Fruit fly (Drosophila melanogaster) whole organism, embryonic: Measurements from ENCODE around the gene CG31068.

Experiments used
- Ada2b ChIP-seq: fragments of 200-800 bp; sonication (Bioruptor generic); IDR thresholded peaks from 2 replicates; pipeline ENCODE4 v1.3.6; 2022; ENCODE audit warnings: missing biosample characterization, missing genetic modification characterization
- Bteb2 ChIP-seq: fragments of 200-800 bp; sonication (Bioruptor generic); optimal IDR thresholded peaks from 2 replicates; lab custom pipeline; 2016; ENCODE audit warnings: missing biosample characterization, missing genetic modification characterization
- CG10267 ChIP-seq: fragments of 200-800 bp; sonication (Bioruptor generic); optimal IDR thresholded peaks from 2 replicates; lab custom pipeline; 2018; ENCODE audit warnings: missing biosample characterization, mild to moderate bottlenecking, missing genetic modification characterization, moderate library complexity
- CG11247 ChIP-seq: fragments of 200-800 bp; sonication (Bioruptor generic); IDR thresholded peaks from 2 replicates; pipeline ENCODE4 v1.3.6; 2022; ENCODE audit warnings: missing biosample characterization, missing genetic modification characterization
- CG11456 ChIP-seq: fragments of 200-800 bp; sonication (Bioruptor generic); IDR thresholded peaks from 3 replicates; pipeline ENCODE4 v1.3.6; 2022; ENCODE audit warnings: missing biosample characterization, missing genetic modification characterization
- CG12942 ChIP-seq: fragments of 200-800 bp; sonication (Bioruptor generic); optimal IDR thresholded peaks from 3 replicates; lab custom pipeline; 2016; ENCODE audit warnings: missing biosample characterization, missing genetic modification characterization
- CG14014 ChIP-seq: fragments of 200-800 bp; sonication (Bioruptor generic); IDR thresholded peaks from 2 replicates; pipeline ENCODE4 v1.3.6; 2022; ENCODE audit warnings: missing biosample characterization, missing genetic modification characterization
- CG14667 ChIP-seq: fragments of 200-800 bp; sonication (Bioruptor generic); IDR thresholded peaks from 2 replicates; pipeline ENCODE4 v1.3.6; 2022; ENCODE audit warnings: missing biosample characterization, missing genetic modification characterization
- CG1832 ChIP-seq: fragments of 200-800 bp; sonication (Bioruptor generic); optimal IDR thresholded peaks from 2 replicates; lab custom pipeline; 2017; ENCODE audit warnings: missing biosample characterization, mild to moderate bottlenecking, missing genetic modification characterization, inconsistent platforms
- CG4424 ChIP-seq: fragments of 200-800 bp; sonication (Bioruptor generic); optimal IDR thresholded peaks from 3 replicates; lab custom pipeline; 2016; ENCODE audit warnings: missing biosample characterization, missing genetic modification characterization
- CG5953 ChIP-seq: fragments of 200-800 bp; sonication (Bioruptor generic); IDR thresholded peaks from 2 replicates; pipeline ENCODE4 v1.3.6; 2022; ENCODE audit warnings: missing biosample characterization, missing genetic modification characterization
- CG6683 ChIP-seq: fragments of 200-800 bp; sonication (Bioruptor generic); optimal IDR thresholded peaks from 2 replicates; lab custom pipeline; 2017; ENCODE audit warnings: missing biosample characterization, mild to moderate bottlenecking, missing genetic modification characterization, missing genetic modification reagents
- CG6689 ChIP-seq: fragments of 200-800 bp; sonication (Bioruptor generic); IDR thresholded peaks from 2 replicates; pipeline ENCODE4 v1.3.6; 2022; ENCODE audit warnings: missing biosample characterization, missing genetic modification characterization
- CG7839 ChIP-seq: fragments of 200-800 bp; sonication (Bioruptor generic); optimal IDR thresholded peaks from 3 replicates; lab custom pipeline; 2018; ENCODE audit warnings: missing biosample characterization, mild to moderate bottlenecking, missing genetic modification characterization, moderate library complexity
- CG7987 ChIP-seq: fragments of 200-800 bp; sonication (Bioruptor generic); optimal IDR thresholded peaks from 2 replicates; lab custom pipeline; 2018; ENCODE audit warnings: missing biosample characterization, mild to moderate bottlenecking, missing genetic modification characterization, moderate library complexity
- CG8089 ChIP-seq: fragments of 200-800 bp; sonication (Bioruptor generic); optimal IDR thresholded peaks from 3 replicates; lab custom pipeline; 2016; ENCODE audit warnings: missing biosample characterization, missing genetic modification characterization
- CG8290 ChIP-seq, 3 experiments: fragments of 200-800 bp; sonication (Bioruptor generic); optimal IDR thresholded peaks; 2 replicates each; lab custom pipeline; 2016 to 2019; ENCODE audit warnings: missing biosample characterization in 3 of 3, missing genetic modification characterization in 3 of 3, mild to moderate bottlenecking in 2 of 3, moderate library complexity in 1 of 3
- CG8478 ChIP-seq: fragments of >200 bp; optimal IDR thresholded peaks from 2 replicates; lab custom pipeline; 2018
- CTCF ChIP-seq: fragments of 200-800 bp; sonication (Bioruptor generic); optimal IDR thresholded peaks from 2 replicates; lab custom pipeline; 2017; ENCODE audit warnings: missing biosample characterization, mild to moderate bottlenecking, missing genetic modification characterization, moderate library complexity
- Dad ChIP-seq: fragments of 200-800 bp; sonication (Bioruptor generic); optimal IDR thresholded peaks from 3 replicates; lab custom pipeline; 2016; ENCODE audit warnings: missing biosample characterization, missing genetic modification characterization
- Dref ChIP-seq: fragments of 200-800 bp; sonication (Bioruptor generic); IDR thresholded peaks from 2 replicates; pipeline ENCODE4 v1.3.6; 2022; ENCODE audit warnings: missing biosample characterization, missing genetic modification characterization
- Fer3 ChIP-seq: fragments of 200-800 bp; sonication (Bioruptor generic); optimal IDR thresholded peaks from 2 replicates; lab custom pipeline; 2018; ENCODE audit warnings: missing biosample characterization, mild to moderate bottlenecking, missing genetic modification characterization, moderate library complexity
- Hr3 ChIP-seq: fragments of 200-800 bp; sonication (Bioruptor generic); optimal IDR thresholded peaks from 3 replicates; lab custom pipeline; 2016; ENCODE audit warnings: missing biosample characterization, missing genetic modification characterization
- MBD-R2 ChIP-seq: fragments of 200-800 bp; sonication (Bioruptor generic); IDR thresholded peaks from 2 replicates; pipeline ENCODE4 v1.3.6; 2022; ENCODE audit warnings: missing biosample characterization, missing genetic modification characterization
- Mrtf ChIP-seq: fragments of 200-800 bp; sonication (Bioruptor generic); IDR thresholded peaks from 3 replicates; pipeline ENCODE4 v1.3.6; 2022; ENCODE audit warnings: missing biosample characterization, missing genetic modification characterization
- Myb ChIP-seq: fragments of 200-800 bp; sonication (Bioruptor generic); optimal IDR thresholded peaks from 2 replicates; lab custom pipeline; 2016; ENCODE audit warnings: missing biosample characterization, missing genetic modification characterization
- NK7.1 ChIP-seq: fragments of 200-800 bp; sonication (Bioruptor generic); optimal IDR thresholded peaks from 3 replicates; lab custom pipeline; 2016; ENCODE audit warnings: missing biosample characterization, missing genetic modification characterization
- Neu2 ChIP-seq: fragments of 200-800 bp; sonication (Bioruptor generic); optimal IDR thresholded peaks from 3 replicates; lab custom pipeline; 2016; ENCODE audit warnings: missing biosample characterization, missing genetic modification characterization, borderline replicate concordance
- Nf-YB ChIP-seq: fragments of 200-800 bp; sonication (Bioruptor generic); optimal IDR thresholded peaks from 3 replicates; lab custom pipeline; 2019; ENCODE audit warnings: missing biosample characterization, mild to moderate bottlenecking, missing genetic modification characterization, moderate library complexity
- Oli ChIP-seq: fragments of 200-800 bp; sonication (Bioruptor generic); optimal IDR thresholded peaks from 2 replicates; lab custom pipeline; 2018; ENCODE audit warnings: missing biosample characterization, mild to moderate bottlenecking, missing genetic modification characterization, moderate library complexity
- Sry-δ ChIP-seq: fragments of 200-800 bp; sonication (Bioruptor generic); optimal IDR thresholded peaks from 2 replicates; lab custom pipeline; 2016; ENCODE audit warnings: missing biosample characterization, missing genetic modification characterization
- Trl ChIP-seq, 3 experiments: fragments of >200 bp in 2 of 3; fragments of 200-800 bp in 1 of 3; sonication (Bioruptor generic) in 1 of 3; optimal IDR thresholded peaks; 2 replicates in 1 of 3; 3 replicates in 2 of 3; lab custom pipeline; 2016 to 2017; ENCODE audit warnings: missing biosample characterization in 1 of 3, missing genetic modification characterization in 1 of 3
- Vsx1 ChIP-seq: fragments of 200-800 bp; sonication (Bioruptor generic); optimal IDR thresholded peaks from 2 replicates; lab custom pipeline; 2017; ENCODE audit warnings: missing biosample characterization, mild to moderate bottlenecking, missing genetic modification characterization, missing genetic modification reagents
- danr ChIP-seq: fragments of 200-800 bp; sonication (Bioruptor generic); IDR thresholded peaks from 2 replicates; pipeline ENCODE4 v1.3.6; 2022; ENCODE audit warnings: missing biosample characterization, missing genetic modification characterization
- dimm ChIP-seq: fragments of 200-800 bp; sonication (Bioruptor generic); IDR thresholded peaks from 2 replicates; pipeline ENCODE4 v1.3.6; 2022; ENCODE audit warnings: missing biosample characterization, missing genetic modification characterization
- fd102C ChIP-seq: fragments of 200-800 bp; sonication (Bioruptor generic); optimal IDR thresholded peaks from 2 replicates; lab custom pipeline; 2018; ENCODE audit warnings: missing biosample characterization, mild to moderate bottlenecking, missing genetic modification characterization, moderate library complexity
- grn ChIP-seq: fragments of 200-800 bp; sonication (Bioruptor generic); optimal IDR thresholded peaks from 3 replicates; lab custom pipeline; 2017; ENCODE audit warnings: missing biosample characterization, missing genetic modification characterization
- ham ChIP-seq: fragments of 200-800 bp; sonication (Bioruptor generic); IDR thresholded peaks from 2 replicates; pipeline ENCODE4 v1.3.6; 2022; ENCODE audit warnings: missing biosample characterization, missing genetic modification characterization
- mirr ChIP-seq: fragments of 200-800 bp; sonication (Bioruptor generic); optimal IDR thresholded peaks from 3 replicates; lab custom pipeline; 2018; ENCODE audit warnings: missing biosample characterization, mild to moderate bottlenecking, missing genetic modification characterization
- mld ChIP-seq: fragments of 200-800 bp; sonication (Bioruptor generic); IDR thresholded peaks from 3 replicates; pipeline ENCODE4 v1.3.6; 2022; ENCODE audit warnings: missing biosample characterization, missing genetic modification characterization; ENCODE audit not compliant: partially characterized antibody
- nerfin-1 ChIP-seq: fragments of 200-800 bp; sonication (Bioruptor generic); optimal IDR thresholded peaks from 3 replicates; lab custom pipeline; 2019; ENCODE audit warnings: missing biosample characterization, mild to moderate bottlenecking, missing genetic modification characterization, moderate library complexity
- run ChIP-seq: fragments of 200-800 bp; sonication (Bioruptor generic); optimal IDR thresholded peaks from 3 replicates; lab custom pipeline; 2018; ENCODE audit warnings: missing biosample characterization, mild to moderate bottlenecking, missing genetic modification characterization
- salm ChIP-seq: fragments of 200-800 bp; sonication (Bioruptor generic); optimal IDR thresholded peaks from 2 replicates; lab custom pipeline; 2018; ENCODE audit warnings: missing biosample characterization, mild to moderate bottlenecking, missing genetic modification characterization
- stc ChIP-seq: fragments of 200-800 bp; sonication (Bioruptor generic); IDR thresholded peaks from 2 replicates; pipeline ENCODE4 v1.3.6; 2022; ENCODE audit warnings: missing biosample characterization, missing genetic modification characterization
- stwl ChIP-seq: fragments of 200-800 bp; sonication (Bioruptor generic); optimal IDR thresholded peaks from 3 replicates; lab custom pipeline; 2018; ENCODE audit warnings: missing biosample characterization, mild to moderate bottlenecking, missing genetic modification characterization, moderate library complexity
- trh ChIP-seq: fragments of 200-800 bp; sonication (Bioruptor generic); optimal IDR thresholded peaks from 2 replicates; lab custom pipeline; 2016; ENCODE audit warnings: missing biosample characterization, missing genetic modification characterization
- usp ChIP-seq: fragments of >200 bp; optimal IDR thresholded peaks from 2 replicates; lab custom pipeline; 2017; ENCODE audit warnings: missing biosample characterization, missing genetic modification characterization
- vnd ChIP-seq: fragments of 200-800 bp; sonication (Bioruptor generic); IDR thresholded peaks from 3 replicates; pipeline ENCODE4 v1.3.6; 2022; ENCODE audit warnings: missing biosample characterization, missing genetic modification characterization; ENCODE audit not compliant: partially characterized antibody
- zfh2 ChIP-seq: fragments of 200-800 bp; sonication (Bioruptor generic); optimal IDR thresholded peaks from 2 replicates; lab custom pipeline; 2016; ENCODE audit warnings: missing biosample characterization, missing genetic modification characterization

CG31068 gene

dm6 chr3R:27273118-27274062 lies 39.9 kb downstream of the CG31068 start, which contains the start of gene CG5934 (continued):
- no peak for TF ChIP-seq ham (GFP tag; lab: Robert Waterston, UW)
- TF ChIP-seq grn (GFP tag; lab: Kevin White, UChicago) = peak; percentile 20
- TF ChIP-seq zfh2 = peak; percentile 67
- peak; percentile 90 for TF ChIP-seq Myb (GFP tag; lab: Kevin White, UChicago)
- no peak for TF ChIP-seq Neu2 (GFP tag; lab: Kevin White, UChicago)
- no peak for TF ChIP-seq mld (GFP tag; lab: Robert Waterston, UW)
- TF ChIP-seq Oli (tag; lab: Kevin White, UChicago) = no peak
- TF ChIP-seq Vsx1 (GFP tag; lab: Kevin White, UChicago) = no peak
- no peak for TF ChIP-seq CG6689 (GFP tag; lab: Robert Waterston, UW)
- TF ChIP-seq danr (GFP tag; lab: Robert Waterston, UW) = no peak
- TF ChIP-seq vnd (GFP tag; lab: Robert Waterston, UW) = no peak
- TF ChIP-seq Ada2b (GFP tag; lab: Robert Waterston, UW) = no peak
- no peak for TF ChIP-seq CG7987 (GFP tag; lab: Kevin White, UChicago)
- TF ChIP-seq CG5953 (GFP tag; lab: Robert Waterston, UW) = no peak
- TF ChIP-seq Mrtf (GFP tag; lab: Robert Waterston, UW) = no peak
- TF ChIP-seq dimm (GFP tag; lab: Robert Waterston, UW) = no peak
- peak; percentile 28 for TF ChIP-seq Dad (GFP tag; lab: Kevin White, UChicago)
- TF ChIP-seq CG6683 (GFP tag; lab: Kevin White, UChicago) = no peak
- TF ChIP-seq CG1832 (GFP tag; lab: Kevin White, UChicago) = no peak
- TF ChIP-seq Dref (GFP tag; lab: Robert Waterston, UW) = peak; percentile 44
- TF ChIP-seq CG7839 (tag; lab: Kevin White, UChicago) = peak; percentile 21
- no peak for TF ChIP-seq Trl (optimal IDR thresholded peaks at IDR 0.05; lab: Kevin White, UChicago)
- TF ChIP-seq Trl (GFP tag; optimal IDR thresholded peaks at IDR 0.05; lab: Kevin White, UChicago) = peak; percentile 61
- no peak for TF ChIP-seq fd102C (GFP tag; lab: Kevin White, UChicago)
- peak; percentile 53 for TF ChIP-seq CTCF (GFP tag; lab: Kevin White, UChicago)
- no peak for TF ChIP-seq stc (GFP tag; lab: Robert Waterston, UW)
- TF ChIP-seq trh (GFP tag; lab: Kevin White, UChicago) = no peak
- peak; percentile 9 for TF ChIP-seq CG8089 (GFP tag; lab: Kevin White, UChicago)
- no peak; the same call in 1 of the 2 replicates for TF ChIP-seq CG14014 (GFP tag; lab: Robert Waterston, UW)
- no peak for TF ChIP-seq CG14667 (GFP tag; lab: Robert Waterston, UW)
- TF ChIP-seq run (tag; lab: Kevin White, UChicago) = no peak
- no peak for TF ChIP-seq mirr (GFP tag; lab: Kevin White, UChicago)
- no peak for TF ChIP-seq salm (tag; lab: Kevin White, UChicago)
- TF ChIP-seq Nf-YB (GFP tag; lab: Kevin White, UChicago) = no peak
- peak; percentile 75 for TF ChIP-seq stwl (tag; lab: Kevin White, UChicago)
- TF ChIP-seq Bteb2 (GFP tag; lab: Kevin White, UChicago) = peak; percentile 19
- TF ChIP-seq Sry-δ (GFP tag; lab: Kevin White, UChicago) = peak; percentile 42
- TF ChIP-seq usp (GFP tag; lab: Kevin White, UChicago) = no peak
- peak; percentile 67 for TF ChIP-seq MBD-R2 (GFP tag; lab: Robert Waterston, UW)
- TF ChIP-seq nerfin-1 (tag; lab: Kevin White, UChicago) = no peak
- TF ChIP-seq CG8290 (GFP tag; optimal IDR thresholded peaks at IDR 0.05; lab: Kevin White, UChicago) = peak; percentile 46
- TF ChIP-seq CG8290 (tag; optimal IDR thresholded peaks at IDR 0.05; lab: Kevin White, UChicago) = no peak
- TF ChIP-seq NK7.1 (GFP tag; lab: Kevin White, UChicago) = no peak
- no peak for TF ChIP-seq Fer3 (tag; lab: Kevin White, UChicago)
- peak; percentile 77; the same call in 2 of the 3 replicates for TF ChIP-seq CG11456
- TF ChIP-seq CG11247 (GFP tag; lab: Robert Waterston, UW) = 0 out of 2 replicates have a peak, but pooled peaks have one; percentile 46
- TF ChIP-seq CG8478 = no peak
- peak; percentile 93 for TF ChIP-seq CG10267 (tag; lab: Kevin White, UChicago)
- TF ChIP-seq CG12942 (GFP tag; lab: Kevin White, UChicago) = peak; percentile 31
- TF ChIP-seq Hr3 (GFP tag; lab: Kevin White, UChicago) = peak; percentile 22
- TF ChIP-seq CG4424 (GFP tag; lab: Kevin White, UChicago) = no peak
